Worm (Caenorhabditis elegans): ENCODE results near the gene Y38F1A.7.

The Y38F1A.7 gene

DNA sequence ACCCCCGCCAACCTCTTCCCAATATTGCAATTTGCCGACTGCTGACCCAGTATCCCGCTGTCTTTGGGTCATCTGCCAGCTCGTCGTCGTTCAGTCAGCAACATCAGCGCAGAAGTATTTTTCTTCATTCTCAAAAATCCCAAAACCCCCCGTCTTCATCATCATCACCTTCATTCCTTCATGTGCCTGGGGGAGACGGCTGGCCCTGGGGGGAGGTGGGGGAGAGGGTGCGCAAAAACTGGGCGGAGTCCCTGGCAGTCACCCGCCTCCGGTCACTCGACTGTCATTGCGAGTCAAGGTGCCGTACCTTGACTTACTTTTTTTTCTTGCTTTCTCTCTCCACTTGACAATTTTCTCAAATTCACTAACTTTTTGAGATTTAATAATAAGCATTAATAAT is 9.8 kb downstream of the Y38F1A.7 start:
- TF ChIP-seq fos-1 (tag; optimal IDR thresholded peaks at IDR 0.05) (no peak), tbx-2 (tag; optimal IDR thresholded peaks at IDR 0.05) (no peak), nfya-1 (tag; optimal IDR thresholded peaks at IDR 0.05; ENCODE audit: insufficient read depth) (no peak), pha-4 (tag; optimal IDR thresholded peaks at IDR 0.05) (no peak)

ce11 chrII:12985813-12986212 is 11.8 kb downstream of the Y38F1A.7 start:
- no peak for TF ChIP-seq unc-39 (tag; optimal IDR thresholded peaks at IDR 0.05)
- no peak for TF ChIP-seq ZK546.5 (tag; optimal IDR thresholded peaks at IDR 0.05)
- TF ChIP-seq lsy-12 (tag; optimal IDR thresholded peaks at IDR 0.05) = no peak

DNA sequence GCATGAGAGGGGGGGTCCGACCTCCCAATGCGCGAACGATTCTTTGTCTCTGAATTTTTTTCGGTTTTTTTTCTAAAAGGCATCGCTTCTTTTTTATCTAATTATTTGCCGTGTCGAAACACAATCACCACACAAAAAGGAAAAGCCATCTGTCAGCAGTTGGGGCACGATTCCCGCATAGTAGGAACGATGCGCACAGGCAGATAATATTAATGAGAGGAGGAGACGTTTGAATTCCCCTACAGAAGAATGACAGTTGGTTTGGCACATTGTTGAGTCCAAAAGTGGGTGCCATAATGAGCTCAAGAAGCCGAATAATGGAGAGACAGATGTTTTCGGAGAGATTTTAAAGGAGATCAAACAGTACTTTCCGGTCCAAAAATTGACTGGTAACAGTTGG is 12.9 kb downstream of the Y38F1A.7 start:
- no peak for TF ChIP-seq ztf-11 (tag; optimal IDR thresholded peaks at IDR 0.05)
- TF ChIP-seq unc-39 (tag; optimal IDR thresholded peaks at IDR 0.05) = no peak

- TF ChIP-seq pqm-1 (tag; optimal IDR thresholded peaks at IDR 0.05) (peak; percentile 8), skn-1 (tag; optimal IDR thresholded peaks at IDR 0.05) (no peak), elt-2 (tag; optimal IDR thresholded peaks at IDR 0.05) (peak; percentile 76), elt-1 (tag; optimal IDR thresholded peaks at IDR 0.05) (no peak)
Measured at ce11 chrII:12982830-12983229, 14.8 kb downstream of the Y38F1A.7 start.

ce11 chrII:12981980-12982575 is 15.5 kb downstream of the Y38F1A.7 start:
- TF ChIP-seq elt-2 (tag; optimal IDR thresholded peaks at IDR 0.05) (peak; percentile 53), elt-1 (tag; optimal IDR thresholded peaks at IDR 0.05) (peak; percentile 92), pha-4 (tag; optimal IDR thresholded peaks at IDR 0.05) (peak; percentile 48), unc-62 (GFP tag; optimal IDR thresholded peaks at IDR 0.05) (peak; percentile 17), nhr-28 (tag; optimal IDR thresholded peaks at IDR 0.05) (no peak), nhr-25 (tag; optimal IDR thresholded peaks at IDR 0.05) (peak; percentile 14), hmg-11 (tag; optimal IDR thresholded peaks at IDR 0.05) (no peak)

DNA sequence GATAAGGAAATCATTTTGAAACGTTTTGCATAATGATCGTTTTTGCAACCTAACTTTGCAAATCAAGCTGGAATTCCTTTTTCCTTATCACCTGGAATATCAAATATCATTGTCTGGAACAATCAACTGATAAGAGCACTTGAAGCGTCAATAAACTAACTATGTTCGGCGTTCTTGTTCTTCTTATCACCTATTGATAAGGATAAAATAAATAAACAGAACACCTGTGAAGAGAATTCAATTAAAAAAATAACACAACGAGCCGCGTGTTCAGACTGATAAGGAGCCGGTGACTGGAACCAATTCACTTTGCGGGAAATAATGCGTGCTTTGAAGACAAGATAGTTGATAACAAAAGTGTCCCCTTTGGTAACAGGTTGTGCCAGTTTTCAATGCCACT is 17.4 kb downstream of the Y38F1A.7 start, which contains the start of gene cyd-1:
Gene cyd-1, plus strand, starts transcription at position 380 of the 400 bp plus-strand sequence.
- TF ChIP-seq fkh-10 (GFP tag; optimal IDR thresholded peaks at IDR 0.05) (no peak), nhr-28 (tag; optimal IDR thresholded peaks at IDR 0.05) (no peak), jun-1 (tag; optimal IDR thresholded peaks at IDR 0.05) (peak; percentile 26), pha-4 (tag; optimal IDR thresholded peaks at IDR 0.05) (peak; percentile 91), ZK546.5 (tag; optimal IDR thresholded peaks at IDR 0.05) (no peak), elt-2 (tag; optimal IDR thresholded peaks at IDR 0.05) (peak; percentile 100), pqm-1 (tag; optimal IDR thresholded peaks at IDR 0.05) (peak; percentile 85), nhr-76 (tag; optimal IDR thresholded peaks at IDR 0.05) (no peak)

ce11 chrII:12978658-12979057 is 18.9 kb downstream of the Y38F1A.7 start:
- no peak for TF ChIP-seq egl-5 (tag; optimal IDR thresholded peaks at IDR 0.05)
- no peak for TF ChIP-seq hmg-11 (tag; optimal IDR thresholded peaks at IDR 0.05)
- TF ChIP-seq eor-1 (tag; optimal IDR thresholded peaks at IDR 0.05) = no peak
- TF ChIP-seq fkh-2 (tag; optimal IDR thresholded peaks at IDR 0.05) = no peak
- no peak for TF ChIP-seq ceh-16 (tag; optimal IDR thresholded peaks at IDR 0.05)
- TF ChIP-seq aly-2 (tag; optimal IDR thresholded peaks at IDR 0.05) = no peak
- no peak for TF ChIP-seq ama-1 (optimal IDR thresholded peaks at IDR 0.05)
- TF ChIP-seq egl-27 (tag; optimal IDR thresholded peaks at IDR 0.05) = no peak

ce11 chrII:12969622-12970021 is 28.0 kb downstream of the Y38F1A.7 start, which contains the start of gene Y38F1A.4:
TSS of gene Y38F1A.4 (minus strand) at chrII:12969722.
- no peak for TF ChIP-seq nhr-23 (tag; optimal IDR thresholded peaks at IDR 0.05)
- no peak for TF ChIP-seq pqm-1 (tag; optimal IDR thresholded peaks at IDR 0.05)
- no peak for TF ChIP-seq daf-12 (tag; optimal IDR thresholded peaks at IDR 0.05)
- no peak for TF ChIP-seq mdl-1 (tag; optimal IDR thresholded peaks at IDR 0.05)
- TF ChIP-seq ceh-82 (tag; optimal IDR thresholded peaks at IDR 0.05) = no peak
- no peak for TF ChIP-seq unc-62 (GFP tag; optimal IDR thresholded peaks at IDR 0.05)
- TF ChIP-seq nfya-1 (tag; optimal IDR thresholded peaks at IDR 0.05; ENCODE audit: insufficient read depth) = no peak
- TF ChIP-seq pha-4 (tag; optimal IDR thresholded peaks at IDR 0.05) = no peak
- TF ChIP-seq lin-39 (tag; optimal IDR thresholded peaks at IDR 0.05) = no peak
- TF ChIP-seq egl-27 (tag; optimal IDR thresholded peaks at IDR 0.05) = no peak
- TF ChIP-seq nhr-11 (tag; optimal IDR thresholded peaks at IDR 0.05) = no peak
- TF ChIP-seq elt-3 (tag; optimal IDR thresholded peaks at IDR 0.05) = no peak
